Fruit fly (Drosophila melanogaster) whole organism, embryonic: ENCODE measurements around the gene P5CDh1.

Source experiments
- Antp ChIP-seq: fragments of 200-800 bp; sonication (Bioruptor generic); optimal IDR thresholded peaks from 3 replicates; lab custom pipeline; 2016; ENCODE audit warnings: missing biosample characterization, missing genetic modification characterization
- CG10321 ChIP-seq: fragments of 200-800 bp; sonication (Bioruptor generic); IDR thresholded peaks from 2 replicates; pipeline ENCODE4 v1.3.6; 2022; ENCODE audit warnings: missing biosample characterization, missing genetic modification characterization
- CG10462 ChIP-seq: fragments of 200-800 bp; sonication (Bioruptor generic); optimal IDR thresholded peaks from 2 replicates; lab custom pipeline; 2016; ENCODE audit warnings: missing biosample characterization, missing genetic modification characterization
- CG11695 ChIP-seq: fragments of 200-800 bp; sonication (Bioruptor generic); IDR thresholded peaks from 3 replicates; pipeline ENCODE4 v1.3.6; 2022; ENCODE audit warnings: missing biosample characterization, missing genetic modification characterization
- CG12299 ChIP-seq: fragments of 200-800 bp; sonication (Bioruptor generic); optimal IDR thresholded peaks from 2 replicates; lab custom pipeline; 2018; ENCODE audit warnings: missing biosample characterization, mild to moderate bottlenecking, missing genetic modification characterization
- CG14860 ChIP-seq: fragments of 200-800 bp; sonication (Bioruptor generic); IDR thresholded peaks from 3 replicates; pipeline ENCODE4 v1.3.6; 2022; ENCODE audit warnings: missing biosample characterization, missing genetic modification characterization; ENCODE audit not compliant: partially characterized antibody
- CG15479 ChIP-seq: fragments of 200-800 bp; sonication (Bioruptor generic); optimal IDR thresholded peaks from 3 replicates; lab custom pipeline; 2019; ENCODE audit warnings: missing biosample characterization, mild to moderate bottlenecking, missing genetic modification characterization, moderate library complexity
- CG15601 ChIP-seq: fragments of 200-800 bp; sonication (Bioruptor generic); optimal IDR thresholded peaks from 3 replicates; lab custom pipeline; 2019; ENCODE audit warnings: missing biosample characterization, mild to moderate bottlenecking, missing genetic modification characterization, moderate library complexity
- CG1603 ChIP-seq: fragments of 200-800 bp; sonication (Bioruptor generic); optimal IDR thresholded peaks from 2 replicates; lab custom pipeline; 2019; ENCODE audit warnings: missing biosample characterization, mild to moderate bottlenecking, missing genetic modification characterization, moderate library complexity
- CG17802 ChIP-seq: fragments of 200-800 bp; sonication (Bioruptor generic); optimal IDR thresholded peaks from 2 replicates; lab custom pipeline; 2018; ENCODE audit warnings: missing biosample characterization, mild to moderate bottlenecking, missing genetic modification characterization, moderate library complexity
- CG31365 ChIP-seq: fragments of 200-800 bp; sonication (Bioruptor generic); optimal IDR thresholded peaks from 2 replicates; lab custom pipeline; 2018; ENCODE audit warnings: missing biosample characterization, mild to moderate bottlenecking, missing genetic modification characterization
- CG31441 ChIP-seq: fragments of 200-800 bp; sonication (Bioruptor generic); IDR thresholded peaks from 2 replicates; pipeline ENCODE4 v1.3.6; 2022; ENCODE audit warnings: missing biosample characterization, missing genetic modification characterization
- CG32767 ChIP-seq: fragments of 200-800 bp; sonication (Bioruptor generic); IDR thresholded peaks from 2 replicates; pipeline ENCODE4 v1.3.6; 2022; ENCODE audit warnings: missing biosample characterization, missing genetic modification characterization
- CG34422 ChIP-seq: fragments of 200-800 bp; sonication (Bioruptor generic); IDR thresholded peaks from 3 replicates; pipeline ENCODE4 v1.3.6; 2022; ENCODE audit warnings: missing biosample characterization, missing genetic modification characterization
- CG4360 ChIP-seq: fragments of 200-800 bp; sonication (Bioruptor generic); IDR thresholded peaks from 2 replicates; pipeline ENCODE4 v1.3.6; 2022; ENCODE audit warnings: missing biosample characterization, missing genetic modification characterization
- CG6654 ChIP-seq: fragments of 200-800 bp; sonication (Bioruptor generic); optimal IDR thresholded peaks from 2 replicates; lab custom pipeline; 2017; ENCODE audit warnings: missing biosample characterization, mild to moderate bottlenecking, missing genetic modification characterization
- CG6791 ChIP-seq: fragments of 200-800 bp; sonication (Bioruptor generic); IDR thresholded peaks from 3 replicates; pipeline ENCODE4 v1.3.6; 2022; ENCODE audit warnings: missing biosample characterization, missing genetic modification characterization; ENCODE audit not compliant: partially characterized antibody
- CG7556 ChIP-seq: fragments of 200-800 bp; sonication (Bioruptor generic); optimal IDR thresholded peaks from 2 replicates; lab custom pipeline; 2017; ENCODE audit warnings: missing biosample characterization, mild to moderate bottlenecking, missing genetic modification characterization
- CG9817 ChIP-seq: fragments of 200-800 bp; sonication (Bioruptor generic); optimal IDR thresholded peaks from 2 replicates; lab custom pipeline; 2018; ENCODE audit warnings: missing biosample characterization, mild to moderate bottlenecking, missing genetic modification characterization, moderate library complexity
- CrebB ChIP-seq: fragments of 200-800 bp; sonication (Bioruptor generic); optimal IDR thresholded peaks from 3 replicates; lab custom pipeline; 2018; ENCODE audit warnings: missing biosample characterization, mild to moderate bottlenecking, missing genetic modification characterization
- Dp ChIP-seq: fragments of 200-800 bp; sonication (Bioruptor generic); optimal IDR thresholded peaks from 2 replicates; lab custom pipeline; 2018; ENCODE audit warnings: missing biosample characterization, mild to moderate bottlenecking, missing genetic modification characterization, moderate library complexity
- Fer2 ChIP-seq: fragments of 200-800 bp; sonication (Bioruptor generic); optimal IDR thresholded peaks from 2 replicates; lab custom pipeline; 2018; ENCODE audit warnings: missing biosample characterization, mild to moderate bottlenecking, missing genetic modification characterization, moderate library complexity
- HHEX ChIP-seq: fragments of 200-800 bp; sonication (Bioruptor generic); optimal IDR thresholded peaks from 3 replicates; lab custom pipeline; 2017; ENCODE audit warnings: missing biosample characterization, mild to moderate bottlenecking, missing genetic modification characterization, missing genetic modification reagents
- HLH4C ChIP-seq: fragments of 200-800 bp; sonication (Bioruptor generic); IDR thresholded peaks from 3 replicates; pipeline ENCODE4 v1.3.6; 2022; ENCODE audit warnings: missing biosample characterization, missing genetic modification characterization; ENCODE audit not compliant: partially characterized antibody
- Hand ChIP-seq: fragments of 200-800 bp; sonication (Bioruptor generic); optimal IDR thresholded peaks from 2 replicates; lab custom pipeline; 2017; ENCODE audit warnings: mild to moderate bottlenecking, missing biosample characterization, missing genetic modification reagents, missing genetic modification characterization
- HmgD ChIP-seq: fragments of 200-800 bp; sonication (Bioruptor generic); optimal IDR thresholded peaks from 3 replicates; lab custom pipeline; 2016; ENCODE audit warnings: missing biosample characterization, missing genetic modification characterization
- Hr3 ChIP-seq: fragments of 200-800 bp; sonication (Bioruptor generic); optimal IDR thresholded peaks from 3 replicates; lab custom pipeline; 2016; ENCODE audit warnings: missing biosample characterization, missing genetic modification characterization
- Lim3 ChIP-seq: fragments of 200-800 bp; sonication (Bioruptor generic); IDR thresholded peaks from 2 replicates; pipeline ENCODE4 v1.3.6; 2022; ENCODE audit warnings: missing biosample characterization, missing genetic modification characterization
- MBD-R2 ChIP-seq: fragments of 200-800 bp; sonication (Bioruptor generic); IDR thresholded peaks from 2 replicates; pipeline ENCODE4 v1.3.6; 2022; ENCODE audit warnings: missing biosample characterization, missing genetic modification characterization
- Oaz ChIP-seq: fragments of 200-800 bp; sonication (Bioruptor generic); IDR thresholded peaks from 2 replicates; pipeline ENCODE4 v1.3.6; 2022; ENCODE audit warnings: missing biosample characterization, missing genetic modification characterization
- Ravus ChIP-seq: fragments of 200-800 bp; sonication (Bioruptor generic); IDR thresholded peaks from 2 replicates; pipeline ENCODE4 v1.3.6; 2022; ENCODE audit warnings: missing biosample characterization, missing genetic modification characterization
- Side ChIP-seq: fragments of 200-800 bp; sonication (Bioruptor generic); optimal IDR thresholded peaks from 2 replicates; lab custom pipeline; 2016; ENCODE audit warnings: missing biosample characterization, missing genetic modification characterization
- Ssrp ChIP-seq: fragments of 200-800 bp; sonication (Bioruptor generic); optimal IDR thresholded peaks from 2 replicates; lab custom pipeline; 2018; ENCODE audit warnings: missing biosample characterization, mild to moderate bottlenecking, missing genetic modification characterization, moderate library complexity
- Taf1 ChIP-seq: fragments of 200-800 bp; sonication (Bioruptor generic); IDR thresholded peaks from 2 replicates; pipeline ENCODE4 v1.3.6; 2022; ENCODE audit warnings: missing biosample characterization, missing genetic modification characterization
- Xbp1 ChIP-seq: fragments of 200-800 bp; sonication (Bioruptor generic); optimal IDR thresholded peaks from 3 replicates; lab custom pipeline; 2016; ENCODE audit warnings: missing biosample characterization, mild to moderate bottlenecking, missing genetic modification characterization
- crp ChIP-seq, 2 experiments: fragments of 200-800 bp; sonication (Bioruptor generic); optimal IDR thresholded peaks; 2 replicates in 1 of 2; 3 replicates in 1 of 2; lab custom pipeline; 2017; ENCODE audit warnings: missing biosample characterization in 2 of 2, missing genetic modification characterization in 2 of 2, mild to moderate bottlenecking in 1 of 2, moderate library complexity in 1 of 2
- disco-r ChIP-seq: fragments of 200-800 bp; sonication (Bioruptor generic); optimal IDR thresholded peaks from 2 replicates; lab custom pipeline; 2016; ENCODE audit warnings: missing biosample characterization, missing genetic modification characterization
- fd64A ChIP-seq: fragments of 200-800 bp; sonication (Bioruptor generic); optimal IDR thresholded peaks from 3 replicates; lab custom pipeline; 2018; ENCODE audit warnings: missing biosample characterization, mild to moderate bottlenecking, missing genetic modification characterization
- grau ChIP-seq: fragments of 200-800 bp; optimal IDR thresholded peaks from 3 replicates; lab custom pipeline; 2019; ENCODE audit warnings: missing biosample characterization, mild to moderate bottlenecking, missing genetic modification characterization, moderate library complexity
- h ChIP-seq: fragments of >200 bp; optimal IDR thresholded peaks from 2 replicates; lab custom pipeline; 2017
- hkb ChIP-seq, 2 experiments: fragments of 200-800 bp in 1 of 2; fragments of >200 bp in 1 of 2; sonication (Bioruptor generic) in 1 of 2; IDR thresholded peaks in 1 of 2; optimal IDR thresholded peaks in 1 of 2; 2 replicates each; pipeline versions ENCODE4 v1.3.6 to Lab custom; 2017 to 2022; ENCODE audit warnings: missing biosample characterization in 1 of 2, missing genetic modification characterization in 1 of 2
- kni ChIP-seq: fragments of 200-800 bp; sonication (Bioruptor generic); optimal IDR thresholded peaks from 3 replicates; lab custom pipeline; 2017; ENCODE audit warnings: mild to moderate bottlenecking, missing biosample characterization, missing genetic modification reagents, missing genetic modification characterization
- lbe ChIP-seq: fragments of 200-800 bp; sonication (Bioruptor generic); optimal IDR thresholded peaks from 2 replicates; lab custom pipeline; 2016; ENCODE audit warnings: missing biosample characterization, mild to moderate bottlenecking, missing genetic modification characterization
- odd ChIP-seq: fragments of 200-800 bp; sonication (Bioruptor generic); optimal IDR thresholded peaks from 2 replicates; lab custom pipeline; 2017; ENCODE audit warnings: missing biosample characterization, mild to moderate bottlenecking, missing genetic modification characterization
- sc ChIP-seq, 3 experiments: fragments of >200 bp in 2 of 3; fragments of 200-800 bp in 1 of 3; sonication (Bioruptor generic) in 1 of 3; optimal IDR thresholded peaks; 2 replicates in 2 of 3; 3 replicates in 1 of 3; lab custom pipeline; 2017; ENCODE audit warnings: mild to moderate bottlenecking in 1 of 3, missing biosample characterization in 1 of 3, missing genetic modification characterization in 1 of 3, missing genetic modification reagents in 1 of 3
- scrt ChIP-seq: fragments of 200-800 bp; sonication (Bioruptor generic); optimal IDR thresholded peaks from 2 replicates; lab custom pipeline; 2018; ENCODE audit warnings: missing biosample characterization, mild to moderate bottlenecking, missing genetic modification characterization, moderate library complexity
- seq ChIP-seq: fragments of 200-800 bp; sonication (Bioruptor generic); IDR thresholded peaks from 2 replicates; pipeline ENCODE4 v1.3.6; 2022; ENCODE audit warnings: missing biosample characterization, missing genetic modification characterization
- tx ChIP-seq: fragments of 200-800 bp; sonication (Bioruptor generic); optimal IDR thresholded peaks from 2 replicates; lab custom pipeline; 2016; ENCODE audit warnings: missing biosample characterization, missing genetic modification characterization
- vvl ChIP-seq: fragments of 200-800 bp; sonication (Bioruptor generic); IDR thresholded peaks from 2 replicates; pipeline ENCODE4 v1.3.6; 2022; ENCODE audit warnings: missing biosample characterization, missing genetic modification characterization

Gene P5CDh1

dm6 chr3L:21880398-21880810 lies 39.2 kb upstream of the P5CDh1 start (continued):
- peak; percentile 97 for TF ChIP-seq Ssrp (tag; lab: Kevin White, UChicago)
- TF ChIP-seq sc (optimal IDR thresholded peaks at IDR 0.05; lab: Kevin White, UChicago), result no peak
- peak; percentile 97 for TF ChIP-seq sc (GFP tag; optimal IDR thresholded peaks at IDR 0.05; lab: Kevin White, UChicago)
- TF ChIP-seq CG1603 (tag; lab: Kevin White, UChicago), result peak; percentile 99
- TF ChIP-seq CG11695 (GFP tag; lab: Robert Waterston, UW), result peak; percentile 96
- peak; percentile 90 for TF ChIP-seq odd (GFP tag; lab: Kevin White, UChicago)
- peak; percentile 95 for TF ChIP-seq HHEX (GFP tag; lab: Kevin White, UChicago)
- peak; percentile 90 for TF ChIP-seq CG17802
- TF ChIP-seq h (lab: Kevin White, UChicago), result no peak
- peak; percentile 94 for TF ChIP-seq grau
- TF ChIP-seq CG6654 (GFP tag; lab: Kevin White, UChicago), result peak; percentile 87
- TF ChIP-seq CG34422 (GFP tag; lab: Robert Waterston, UW), result peak; percentile 99
- peak; percentile 90 for TF ChIP-seq Taf1 (GFP tag; lab: Robert Waterston, UW)
- peak; percentile 95 for TF ChIP-seq Lim3 (GFP tag; lab: Robert Waterston, UW)
- peak; percentile 98 for TF ChIP-seq seq
- peak; percentile 85 for TF ChIP-seq scrt (GFP tag; lab: Kevin White, UChicago)
- peak; percentile 98 for TF ChIP-seq HmgD (GFP tag; lab: Kevin White, UChicago)
- TF ChIP-seq hkb (optimal IDR thresholded peaks at IDR 0.05; lab: Kevin White, UChicago), result peak; percentile 69
- peak; percentile 97 for TF ChIP-seq hkb (GFP tag; IDR thresholded peaks at IDR 0.05; lab: Robert Waterston, UW)
- peak; percentile 94 for TF ChIP-seq CG7556 (GFP tag; lab: Kevin White, UChicago)
- peak; percentile 90 for TF ChIP-seq CG31441 (GFP tag; lab: Robert Waterston, UW)
- peak; percentile 94 for TF ChIP-seq Oaz (GFP tag; lab: Robert Waterston, UW)
- TF ChIP-seq CG14860 (GFP tag; lab: Robert Waterston, UW), result no peak
- peak in 1 of 2 experiments; percentile 70 for TF ChIP-seq crp (GFP tag; optimal IDR thresholded peaks at IDR 0.05; lab: Kevin White, UChicago)
- TF ChIP-seq Antp, result peak; percentile 99
- TF ChIP-seq Hr3 (GFP tag; lab: Kevin White, UChicago), result peak; percentile 96
- TF ChIP-seq Ravus (GFP tag; lab: Robert Waterston, UW), result peak; percentile 92
- peak; percentile 25 for TF ChIP-seq Dp (GFP tag; lab: Kevin White, UChicago)
- peak; percentile 99 for TF ChIP-seq vvl
- peak; percentile 89 for TF ChIP-seq Hand
- peak; percentile 98 for TF ChIP-seq Side (GFP tag; lab: Kevin White, UChicago)
- TF ChIP-seq CG6791 (GFP tag; lab: Robert Waterston, UW), result peak; percentile 52; the same call in 2 of the 3 replicates
- peak; percentile 82 for TF ChIP-seq CG31365 (tag; lab: Kevin White, UChicago)
- TF ChIP-seq CG10462 (GFP tag; lab: Kevin White, UChicago), result peak; percentile 94
- TF ChIP-seq Fer2 (tag; lab: Kevin White, UChicago), result peak; percentile 75
- peak; percentile 94 for TF ChIP-seq kni (GFP tag; lab: Kevin White, UChicago)
- TF ChIP-seq disco-r, result peak; percentile 96
- no peak for TF ChIP-seq HLH4C
- TF ChIP-seq Xbp1 (GFP tag; lab: Kevin White, UChicago), result peak; percentile 98
- peak; percentile 93 for TF ChIP-seq CG9817 (tag; lab: Kevin White, UChicago)
- TF ChIP-seq lbe (GFP tag; lab: Kevin White, UChicago), result peak; percentile 97
- peak; percentile 96 for TF ChIP-seq CG32767 (GFP tag; lab: Robert Waterston, UW)
- peak; percentile 90 for TF ChIP-seq CG12299
- peak; percentile 94 for TF ChIP-seq CrebB (tag; lab: Kevin White, UChicago)
- peak; percentile 89 for TF ChIP-seq CG4360 (GFP tag; lab: Robert Waterston, UW)
- TF ChIP-seq MBD-R2 (GFP tag; lab: Robert Waterston, UW), result peak; percentile 92
- peak; percentile 92 for TF ChIP-seq fd64A (GFP tag; lab: Kevin White, UChicago)
- peak; percentile 98 for TF ChIP-seq tx (GFP tag; lab: Kevin White, UChicago)
- TF ChIP-seq CG15601 (tag; lab: Kevin White, UChicago), result peak; percentile 93
- peak; percentile 83 for TF ChIP-seq CG10321
- peak; percentile 81 for TF ChIP-seq CG15479 (GFP tag; lab: Kevin White, UChicago)
